Worm (Caenorhabditis elegans) whole organism, mixed stage, embryonic: ENCODE results near the gene scrm-8.
"Not testable (repeated sequence)": the region's sequence is repeated elsewhere in the genome, so short reads cannot be mapped to it uniquely, and the experiment has no call there.

Experiments used
- ces-1 ChIP-seq: fragments of 150-350 bp; optimal IDR thresholded peaks from 2 replicates; lab custom pipeline; 2014; ENCODE audit warnings: missing biosample characterization, missing genetic modification reagents, missing genetic modification characterization
- elt-3 ChIP-seq: fragments of 150-350 bp; optimal IDR thresholded peaks from 2 replicates; lab custom pipeline; 2014; ENCODE audit warnings: missing biosample characterization, missing genetic modification characterization
- mls-2 ChIP-seq: sonication (generic microtip); optimal IDR thresholded peaks from 2 replicates; lab custom pipeline; 2016; ENCODE audit warnings: mild to moderate bottlenecking, missing genetic modification characterization, moderate library complexity, missing compliant biosample characterization
- nhr-237 ChIP-seq: fragments of 150-350 bp; optimal IDR thresholded peaks from 2 replicates; lab custom pipeline; 2014; ENCODE audit warnings: missing biosample characterization, missing genetic modification characterization
- nhr-76 ChIP-seq: sonication (generic microtip); optimal IDR thresholded peaks from 2 replicates; lab custom pipeline; 2017; ENCODE audit warnings: missing biosample characterization, missing genetic modification characterization
- pha-4 ChIP-seq: fragments of 150-350 bp; optimal IDR thresholded peaks from 2 replicates; lab custom pipeline; 2018; ENCODE audit warnings: missing biosample characterization, missing genetic modification reagents, missing genetic modification characterization
- snpc-4 ChIP-seq: fragments of 150-350 bp; optimal IDR thresholded peaks from 2 replicates; lab custom pipeline; 2014; ENCODE audit warnings: missing biosample characterization, missing genetic modification characterization
- sptf-1 ChIP-seq: sonication (generic microtip); optimal IDR thresholded peaks from 2 replicates; lab custom pipeline; 2017; ENCODE audit warnings: mild to moderate bottlenecking, missing genetic modification characterization, moderate library complexity, missing compliant biosample characterization
- tbx-8 ChIP-seq: fragments of 200-800 bp; sonication (Bioruptor generic); optimal IDR thresholded peaks from 2 replicates; lab custom pipeline; 2018; ENCODE audit warnings: mild to moderate bottlenecking, missing genetic modification characterization, moderate library complexity, missing compliant biosample characterization
- unc-120 ChIP-seq: sonication (generic microtip); optimal IDR thresholded peaks from 2 replicates; lab custom pipeline; 2017; ENCODE audit warnings: missing genetic modification characterization, missing compliant biosample characterization; ENCODE audit not compliant: poor library complexity, severe bottlenecking
- unc-39 ChIP-seq: fragments of 150-350 bp; optimal IDR thresholded peaks from 2 replicates; lab custom pipeline; 2014; ENCODE audit warnings: missing biosample characterization, missing genetic modification characterization
- unc-62 ChIP-seq: fragments of 150-350 bp; optimal IDR thresholded peaks from 2 replicates; lab custom pipeline; 2014; ENCODE audit warnings: missing biosample characterization, missing genetic modification reagents, missing genetic modification characterization
- ztf-11 ChIP-seq: fragments of 150-350 bp; optimal IDR thresholded peaks from 2 replicates; lab custom pipeline; 2014; ENCODE audit warnings: missing biosample characterization, missing genetic modification characterization

DNA sequence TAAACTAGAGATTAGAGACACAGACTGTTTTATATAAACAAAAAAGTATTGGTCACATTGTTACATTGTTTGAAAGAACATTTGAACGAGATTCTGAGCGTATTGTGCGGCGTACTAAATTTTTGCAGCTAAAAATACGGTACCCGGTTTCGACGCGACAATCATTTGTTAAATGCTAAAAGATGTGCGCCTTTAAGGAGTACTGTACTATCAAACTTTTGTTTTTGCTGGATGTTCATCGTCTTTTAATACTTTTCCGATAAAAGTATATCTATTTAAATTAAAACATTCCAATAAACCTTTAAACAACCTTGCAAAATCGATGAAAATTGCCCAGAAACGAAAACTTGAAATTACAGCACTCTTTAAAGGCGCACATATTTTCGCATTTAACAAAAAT, 32.2 kb downstream of the scrm-8 start, which contains the start of gene K06B9.6:
- not testable (repeated sequence) for TF ChIP-seq pha-4; nhr-237 (tag; lab: Kevin White, UChicago); snpc-4 (tag; lab: Kevin White, UChicago); unc-39 (tag; lab: Kevin White, UChicago); unc-120; elt-3 (tag; lab: Kevin White, UChicago); sptf-1; mls-2 (tag; lab: Kevin White, UChicago); unc-62 (GFP tag; lab: Kevin White, UChicago); tbx-8; ces-1 (GFP tag; lab: Kevin White, UChicago); nhr-76 (tag; lab: Kevin White, UChicago); ztf-11 (tag; lab: Kevin White, UChicago)
